Worm (Caenorhabditis elegans): ENCODE measurements around the gene F25G6.9.

Gene F25G6.9

ce11 chrV:8560916-8561315 lies 8.9 kb downstream of the F25G6.9 start, which contains the start of gene acr-16:
acr-16 (plus strand) TSS chrV:8561216.
- no peak for TF ChIP-seq zip-8 (tag; optimal IDR thresholded peaks at IDR 0.05)
- TF ChIP-seq lsy-2 (tag; optimal IDR thresholded peaks at IDR 0.05) = no peak
- TF ChIP-seq ceh-43 (GFP tag; optimal IDR thresholded peaks at IDR 0.05) = no peak
- TF ChIP-seq pha-4 (tag; optimal IDR thresholded peaks at IDR 0.05) = no peak

- TF ChIP-seq nhr-12 (tag; optimal IDR thresholded peaks at IDR 0.05) = no peak
- TF ChIP-seq lsy-2 (tag; optimal IDR thresholded peaks at IDR 0.05) = no peak
- no peak for TF ChIP-seq nhr-28 (tag; optimal IDR thresholded peaks at IDR 0.05)
- no peak for TF ChIP-seq mab-5 (tag; optimal IDR thresholded peaks at IDR 0.05)
- no peak for TF ChIP-seq ceh-39 (tag; optimal IDR thresholded peaks at IDR 0.05)
- TF ChIP-seq ceh-43 (GFP tag; optimal IDR thresholded peaks at IDR 0.05) = no peak
- no peak for TF ChIP-seq cnd-1 (tag; optimal IDR thresholded peaks at IDR 0.05)
- no peak for TF ChIP-seq blmp-1 (tag; optimal IDR thresholded peaks at IDR 0.05)
- no peak for TF ChIP-seq lin-32 (GFP tag; optimal IDR thresholded peaks at IDR 0.05)
- TF ChIP-seq M03D4.4 (tag; optimal IDR thresholded peaks at IDR 0.05) = no peak
Observed at ce11 chrV:8555955-8556354, 13.8 kb downstream of the F25G6.9 start.

ce11 chrV:8552460-8552859 lies 17.3 kb downstream of the F25G6.9 start, which contains the start of gene acr-15:
acr-15 (plus strand) TSS chrV:8552695.
- TF ChIP-seq hlh-1 (tag; optimal IDR thresholded peaks at IDR 0.05) = peak; percentile 56
- no peak for TF ChIP-seq nhr-12 (tag; optimal IDR thresholded peaks at IDR 0.05)

ce11 chrV:8548989-8549388 lies 20.8 kb downstream of the F25G6.9 start, which contains the start of gene stdh-4:
stdh-4 (plus strand) TSS chrV:8549289.
- TF ChIP-seq flh-1 (GFP tag; optimal IDR thresholded peaks at IDR 0.05) = no peak
- no peak for TF ChIP-seq nhr-76 (tag; optimal IDR thresholded peaks at IDR 0.05)
- TF ChIP-seq cnd-1 (tag; optimal IDR thresholded peaks at IDR 0.05) = no peak
- no peak for TF ChIP-seq ceh-39 (tag; optimal IDR thresholded peaks at IDR 0.05)
- TF ChIP-seq snpc-4 (tag; optimal IDR thresholded peaks at IDR 0.05) = no peak
- TF ChIP-seq ceh-43 (GFP tag; optimal IDR thresholded peaks at IDR 0.05) = no peak
- TF ChIP-seq mls-2 (tag; optimal IDR thresholded peaks at IDR 0.05) = no peak

ce11 chrV:8545531-8546224 lies 24.1 kb downstream of the F25G6.9 start, which contains the start of the genes slc-17.8 and asns-1:
slc-17.8 (minus strand) TSS chrV:8545581.
asns-1 (plus strand) TSS chrV:8546174.
- TF ChIP-seq sem-2 (GFP tag; optimal IDR thresholded peaks at IDR 0.05) (no peak), nhr-76 (tag; optimal IDR thresholded peaks at IDR 0.05) (no peak), unc-120 (tag; optimal IDR thresholded peaks at IDR 0.05; ENCODE audit: poor library complexity, severe bottlenecking) (peak; percentile 37), drap-1 (GFP tag; optimal IDR thresholded peaks at IDR 0.05) (no peak), mls-2 (tag; optimal IDR thresholded peaks at IDR 0.05) (no peak)

- TF ChIP-seq ztf-11 (tag; optimal IDR thresholded peaks at IDR 0.05) (no peak), elt-3 (tag; optimal IDR thresholded peaks at IDR 0.05) (no peak), lsy-2 (tag; optimal IDR thresholded peaks at IDR 0.05) (no peak), hlh-1 (tag; optimal IDR thresholded peaks at IDR 0.05) (no peak), ceh-43 (GFP tag; optimal IDR thresholded peaks at IDR 0.05) (no peak), lin-13 (tag; optimal IDR thresholded peaks at IDR 0.05) (no peak), ham-2 (GFP tag; optimal IDR thresholded peaks at IDR 0.05) (no peak), bed-3 (GFP tag; optimal IDR thresholded peaks at IDR 0.05) (no peak), nhr-28 (tag; optimal IDR thresholded peaks at IDR 0.05) (no peak), ceh-39 (tag; optimal IDR thresholded peaks at IDR 0.05) (no peak), snpc-4 (tag; optimal IDR thresholded peaks at IDR 0.05) (no peak)
Observed at ce11 chrV:8537031-8537430, 32.8 kb downstream of the F25G6.9 start, which contains the start of gene otpl-4. otpl-4 (plus strand) TSS chrV:8537331.

ce11 chrV:8536213-8536612 lies 33.6 kb downstream of the F25G6.9 start, which contains the start of gene his-39:
his-39 (plus strand) TSS chrV:8536513.
- TF ChIP-seq unc-62 (GFP tag; optimal IDR thresholded peaks at IDR 0.05) = no peak
- TF ChIP-seq nhr-76 (tag; optimal IDR thresholded peaks at IDR 0.05) = no peak
- TF ChIP-seq elt-3 (tag; optimal IDR thresholded peaks at IDR 0.05) = no peak
- no peak for TF ChIP-seq hlh-1 (tag; optimal IDR thresholded peaks at IDR 0.05)
- TF ChIP-seq M03D4.4 (tag; optimal IDR thresholded peaks at IDR 0.05) = no peak
- no peak for TF ChIP-seq unc-39 (tag; optimal IDR thresholded peaks at IDR 0.05)
- TF ChIP-seq lin-32 (GFP tag; optimal IDR thresholded peaks at IDR 0.05) = no peak
- no peak for TF ChIP-seq zip-8 (tag; optimal IDR thresholded peaks at IDR 0.05)
- no peak for TF ChIP-seq nhr-28 (tag; optimal IDR thresholded peaks at IDR 0.05)
- TF ChIP-seq drap-1 (GFP tag; optimal IDR thresholded peaks at IDR 0.05) = no peak
- no peak for TF ChIP-seq nhr-237 (tag; optimal IDR thresholded peaks at IDR 0.05)
- no peak for TF ChIP-seq ceh-83 (GFP tag; optimal IDR thresholded peaks at IDR 0.05)
- TF ChIP-seq bed-3 (GFP tag; optimal IDR thresholded peaks at IDR 0.05) = no peak

All from whole organism, mixed stage, embryonic.